Fruit fly (Drosophila melanogaster) ovary, adult (tissue): ENCODE results near the gene CG5274.

Experiments used
- CG17801 ChIP-seq: fragments of 200-800 bp; optimal IDR thresholded peaks from 2 replicates; lab custom pipeline; 2019; ENCODE audit warnings: missing biosample characterization, mild to moderate bottlenecking, missing genetic modification characterization, moderate library complexity; ENCODE audit not compliant: partially characterized antibody

The CG5274 gene

dm6 chr3L:20447957-20448356 is 20.5 kb upstream of the CG5274 start:
- TF ChIP-seq CG17801 (GFP tag; lab: Kevin White, UChicago): no peak

- TF ChIP-seq CG17801 (GFP tag; lab: Kevin White, UChicago): no peak
These were observed 19.9 kb upstream of the CG5274 start for dm6 chr3L:20447337-20447736.

- TF ChIP-seq CG17801 (GFP tag; lab: Kevin White, UChicago): no peak
These were observed 18.6 kb upstream of the CG5274 start for dm6 chr3L:20446030-20446429.

dm6 chr3L:20444815-20445519 is 17.5 kb upstream of the CG5274 start:
- peak; percentile 69 for TF ChIP-seq CG17801 (GFP tag; lab: Kevin White, UChicago)

dm6 chr3L:20442674-20443313 is 15.3 kb upstream of the CG5274 start:
- TF ChIP-seq CG17801 (GFP tag; lab: Kevin White, UChicago): no peak

dm6 chr3L:20441632-20442469 is 14.4 kb upstream of the CG5274 start, which contains the start of gene CG5910:
Gene CG5910 (plus strand): TSS chr3L:20442419.
- TF ChIP-seq CG17801 (GFP tag; lab: Kevin White, UChicago): no peak

- no peak for TF ChIP-seq CG17801 (GFP tag; lab: Kevin White, UChicago)
These were observed 13.5 kb upstream of the CG5274 start for dm6 chr3L:20440902-20441429.

- TF ChIP-seq CG17801 (GFP tag; lab: Kevin White, UChicago): no peak
These were observed 12.3 kb upstream of the CG5274 start, which contains the start of gene Hpd for dm6 chr3L:20439772-20440171. Gene Hpd (minus strand): TSS chr3L:20439872.

dm6 chr3L:20436069-20436468 is 8.6 kb upstream of the CG5274 start, which contains the start of the genes mRpL15 and CtIP:
Gene mRpL15 (minus strand): TSS chr3L:20436209.
Gene CtIP (plus strand): TSS chr3L:20436250.
- peak; percentile 5 for TF ChIP-seq CG17801 (GFP tag; lab: Kevin White, UChicago)

- peak; percentile 10 for TF ChIP-seq CG17801 (GFP tag; lab: Kevin White, UChicago)
These were observed 4.8 kb upstream of the CG5274 start, which contains the start of the genes Las and Psn for dm6 chr3L:20432297-20432696. Gene Las (minus strand): TSS chr3L:20432361. Gene Psn (plus strand): TSS chr3L:20432468.

dm6 chr3L:20431619-20432018 is 4.2 kb upstream of the CG5274 start:
- TF ChIP-seq CG17801 (GFP tag; lab: Kevin White, UChicago): no peak

- peak; percentile 33 for TF ChIP-seq CG17801 (GFP tag; lab: Kevin White, UChicago)
These were observed 2.7 kb upstream of the CG5274 start, which contains the start of gene CG5262 for dm6 chr3L:20430182-20430581. Gene CG5262 (minus strand): TSS chr3L:20430475.

- TF ChIP-seq CG17801 (GFP tag; lab: Kevin White, UChicago): no peak
These were observed 1.6 kb downstream of the CG5274 start, which contains the start of gene CG5282 for dm6 chr3L:20425888-20426287. Gene CG5282 (minus strand): TSS chr3L:20426071.

dm6 chr3L:20413304-20413703 is 14.2 kb downstream of the CG5274 start, which contains the start of gene zye:
Gene zye (plus strand): TSS chr3L:20413604.
- no peak for TF ChIP-seq CG17801 (GFP tag; lab: Kevin White, UChicago)
